Fruit fly (Drosophila melanogaster): ENCODE results near the gene Spindly.

DNA sequence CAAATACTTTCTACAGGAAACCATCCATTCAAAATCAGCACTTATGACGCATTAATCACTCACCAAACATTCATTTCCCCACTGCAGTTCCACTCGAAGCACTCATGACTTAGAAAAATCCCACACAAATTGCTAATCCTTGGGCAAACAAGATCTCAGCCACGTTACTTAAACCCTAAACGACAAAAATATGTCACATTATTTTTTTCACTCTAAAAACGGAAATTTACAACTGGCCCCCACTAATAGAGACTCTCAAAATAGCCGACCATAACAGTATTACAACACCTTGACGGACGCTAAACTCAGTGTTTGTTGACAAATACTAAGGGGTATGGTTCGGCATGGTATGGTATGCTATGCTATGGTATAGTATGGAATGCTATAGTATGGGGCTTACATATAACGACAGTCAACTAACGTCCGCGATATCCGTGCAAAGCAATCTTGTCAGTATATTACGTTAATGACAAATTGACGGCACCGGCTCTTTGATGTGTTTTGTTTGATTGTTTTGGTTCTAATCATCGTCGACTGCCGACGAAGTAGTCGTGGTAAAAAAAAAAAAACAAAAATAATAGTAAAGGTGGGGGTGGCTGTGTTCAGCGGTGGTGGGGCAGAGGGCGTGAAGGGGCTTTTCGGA lies 42.5 kb upstream of the Spindly start:
- TF ChIP-seq ey (GFP tag; optimal IDR thresholded peaks at IDR 0.05) = no peak
- no peak for TF ChIP-seq psq (GFP tag; optimal IDR thresholded peaks at IDR 0.05)
- no peak for TF ChIP-seq dsf (GFP tag; optimal IDR thresholded peaks at IDR 0.05; ENCODE audit: borderline replicate concordance)
- no peak for TF ChIP-seq jim (GFP tag; optimal IDR thresholded peaks at IDR 0.05)
- no peak for TF ChIP-seq pan (optimal IDR thresholded peaks at IDR 0.05)
- no peak for TF ChIP-seq woc (GFP tag; optimal IDR thresholded peaks at IDR 0.05)
- no peak for TF ChIP-seq Dfd (GFP tag; optimal IDR thresholded peaks at IDR 0.05)
- no peak for TF ChIP-seq foxo (GFP tag; optimal IDR thresholded peaks at IDR 0.05)
- TF ChIP-seq h (GFP tag; optimal IDR thresholded peaks at IDR 0.05) = no peak
- TF ChIP-seq Jra (GFP tag; optimal IDR thresholded peaks at IDR 0.05) = no peak

All from whole organism, wandering third instar larva.